Fruit fly (Drosophila melanogaster) ovary, adult (tissue): Measurements from ENCODE around the gene CG14273.

ENCODE experiments used
- CG17801 ChIP-seq: fragments of 200-800 bp; optimal IDR thresholded peaks from 2 replicates; lab custom pipeline; 2019; ENCODE audit warnings: missing biosample characterization, mild to moderate bottlenecking, missing genetic modification characterization, moderate library complexity; ENCODE audit not compliant: partially characterized antibody

The CG14273 gene

dm6 chr2L:8326414-8327271 is 15.9 kb upstream of the CG14273 start:
- TF ChIP-seq CG17801 (GFP tag; lab: Kevin White, UChicago), result no peak

dm6 chr2L:8327272-8327555 is 15.3 kb upstream of the CG14273 start, which contains the start of gene CG14275:
CG14275 (plus strand) TSS chr2L:8327456.
- no peak for TF ChIP-seq CG17801 (GFP tag; lab: Kevin White, UChicago)

dm6 chr2L:8327783-8328327 is 14.6 kb upstream of the CG14273 start:
- no peak for TF ChIP-seq CG17801 (GFP tag; lab: Kevin White, UChicago)

- TF ChIP-seq CG17801 (GFP tag; lab: Kevin White, UChicago), result no peak
These were observed 13.9 kb upstream of the CG14273 start for dm6 chr2L:8328526-8329097.

DNA sequence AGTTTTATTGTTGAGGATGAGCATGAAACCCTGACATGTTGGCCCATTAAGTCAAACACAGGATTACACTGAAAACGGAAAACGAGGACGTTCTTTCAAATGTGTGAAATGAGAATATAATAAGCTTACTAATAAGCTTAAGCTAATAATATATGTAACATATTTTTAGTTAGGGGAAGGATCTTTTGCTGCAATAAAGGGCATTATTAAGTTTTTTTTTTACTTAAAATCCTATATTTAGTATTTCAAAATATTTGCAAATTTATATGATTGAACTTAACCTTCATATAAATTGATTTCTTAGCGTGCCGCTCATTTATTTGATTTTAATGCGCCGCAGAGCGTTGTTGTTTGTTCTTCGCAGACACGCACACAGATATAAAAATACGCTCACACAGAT is 9.3 kb upstream of the CG14273 start:
- no peak for TF ChIP-seq CG17801 (GFP tag; lab: Kevin White, UChicago)

DNA sequence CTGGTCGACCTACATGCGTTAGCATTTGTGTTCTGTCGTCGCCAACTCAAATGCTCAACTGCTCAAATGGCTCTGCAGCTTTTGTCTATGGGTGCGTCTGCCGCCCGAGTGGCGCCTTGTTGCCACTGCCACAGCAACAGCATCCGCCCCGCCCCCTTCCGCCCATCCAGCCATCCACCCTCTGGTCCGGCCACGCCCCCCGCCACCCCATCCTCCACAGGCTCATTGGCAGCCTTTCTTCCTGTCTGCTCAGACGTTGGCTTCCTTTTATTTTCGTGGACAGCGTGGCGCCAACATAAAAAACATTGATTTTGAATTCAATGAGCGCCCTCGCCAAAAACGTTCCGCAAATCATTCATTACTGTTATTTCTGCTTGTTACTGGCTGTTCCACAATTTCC is 8.9 kb upstream of the CG14273 start:
- no peak for TF ChIP-seq CG17801 (GFP tag; lab: Kevin White, UChicago)

dm6 chr2L:8334705-8335104 is 7.8 kb upstream of the CG14273 start:
- no peak for TF ChIP-seq CG17801 (GFP tag; lab: Kevin White, UChicago)

DNA sequence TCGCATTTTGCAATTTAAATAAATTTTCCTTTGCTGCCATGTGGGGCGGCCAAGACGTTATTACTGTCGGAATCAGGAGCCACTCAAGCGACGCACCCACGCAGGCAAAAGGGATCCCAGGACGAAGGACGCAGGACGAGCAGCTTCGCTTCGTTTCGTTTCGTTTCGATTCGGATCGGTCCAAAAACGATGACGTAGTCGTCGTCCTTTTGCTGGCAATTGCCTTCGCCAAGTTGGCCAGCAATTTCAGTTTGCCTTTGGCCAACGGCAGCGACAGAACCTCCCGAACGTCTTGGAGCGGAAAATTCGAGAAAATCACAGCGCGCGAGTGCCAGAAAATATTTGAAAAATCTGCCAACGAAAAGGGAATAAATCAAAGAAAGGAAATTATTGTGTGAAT is 4.5 kb upstream of the CG14273 start, which contains the start of gene witty:
Gene witty (plus strand): TSS at position 249 of the 400 bp plus-strand sequence.
- no peak for TF ChIP-seq CG17801 (GFP tag; lab: Kevin White, UChicago)

DNA sequence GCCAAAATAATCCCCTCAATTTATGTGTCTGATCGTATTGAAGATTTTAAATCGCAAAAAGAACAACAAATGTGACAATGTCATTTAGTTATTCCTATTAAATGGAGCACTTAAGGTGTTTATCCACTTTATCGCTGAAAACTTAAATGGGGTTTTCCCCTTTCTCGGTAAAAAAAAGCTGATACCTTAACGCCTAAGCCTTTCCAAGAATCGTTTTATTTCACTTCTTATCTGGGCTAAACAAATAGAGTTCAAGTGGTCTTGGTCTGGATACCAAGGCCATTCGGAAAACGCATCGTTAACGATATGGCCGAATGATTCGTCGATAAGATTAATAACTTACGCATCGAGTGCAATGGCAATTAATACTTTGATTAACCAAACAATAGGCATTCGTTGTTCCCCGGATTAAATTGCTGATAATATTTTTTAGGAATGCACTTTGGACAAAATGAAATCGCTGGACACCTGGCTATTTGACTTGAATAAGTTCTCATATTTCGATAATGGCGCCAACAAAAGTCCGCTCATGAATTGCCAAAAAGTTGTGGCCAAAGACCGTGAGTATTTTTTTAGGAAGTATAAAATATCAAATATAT is 2.6 kb upstream of the CG14273 start:
- TF ChIP-seq CG17801 (GFP tag; lab: Kevin White, UChicago), result no peak

DNA sequence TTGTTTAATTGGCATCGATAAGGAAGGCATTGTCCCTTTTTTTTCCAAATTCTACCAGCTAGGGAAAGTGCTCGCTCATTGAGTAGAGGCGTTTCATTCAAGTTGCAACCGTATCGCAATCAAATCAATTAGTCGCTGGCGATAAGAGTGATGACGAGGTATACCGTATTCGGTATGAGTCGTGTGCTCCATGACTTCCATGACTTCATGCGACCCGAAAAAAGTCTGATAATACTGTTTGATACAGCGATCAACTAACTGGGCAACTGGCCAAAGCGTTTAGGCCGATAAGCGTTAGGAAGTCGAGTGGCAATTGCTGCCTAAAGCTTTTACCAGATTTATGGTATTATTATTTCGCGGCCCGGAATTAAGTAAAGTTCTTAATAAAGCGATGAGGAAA is 2.0 kb downstream of the CG14273 start:
- TF ChIP-seq CG17801 (GFP tag; lab: Kevin White, UChicago), result no peak

DNA sequence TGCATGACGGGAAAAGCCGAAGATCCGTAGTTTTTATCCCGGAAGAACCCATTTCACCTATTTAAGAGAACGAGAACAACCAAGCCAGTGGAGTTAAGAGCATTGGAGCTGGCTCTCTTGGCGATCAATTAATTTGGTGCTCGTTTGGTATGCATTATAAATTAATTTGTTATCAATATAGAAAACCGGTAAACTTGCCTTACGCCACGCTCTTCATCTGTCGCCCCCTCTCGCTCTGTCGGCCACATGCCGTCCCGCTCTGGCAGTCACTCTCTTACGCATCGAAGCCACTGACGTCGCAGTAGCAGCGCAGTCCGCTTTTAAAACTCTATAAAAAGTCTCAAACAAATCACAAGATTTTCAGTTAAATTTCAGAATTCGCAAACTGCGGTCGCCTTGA is 3.8 kb downstream of the CG14273 start, which contains the start of gene CG7778:
Gene CG7778 (plus strand): TSS at position 361 of the 400 bp plus-strand sequence.
- TF ChIP-seq CG17801 (GFP tag; lab: Kevin White, UChicago), result no peak

dm6 chr2L:8350560-8351171 is 8.2 kb downstream of the CG14273 start:
- no peak for TF ChIP-seq CG17801 (GFP tag; lab: Kevin White, UChicago)

- TF ChIP-seq CG17801 (GFP tag; lab: Kevin White, UChicago), result no peak
These were observed 8.8 kb downstream of the CG14273 start for dm6 chr2L:8351333-8351732.

DNA sequence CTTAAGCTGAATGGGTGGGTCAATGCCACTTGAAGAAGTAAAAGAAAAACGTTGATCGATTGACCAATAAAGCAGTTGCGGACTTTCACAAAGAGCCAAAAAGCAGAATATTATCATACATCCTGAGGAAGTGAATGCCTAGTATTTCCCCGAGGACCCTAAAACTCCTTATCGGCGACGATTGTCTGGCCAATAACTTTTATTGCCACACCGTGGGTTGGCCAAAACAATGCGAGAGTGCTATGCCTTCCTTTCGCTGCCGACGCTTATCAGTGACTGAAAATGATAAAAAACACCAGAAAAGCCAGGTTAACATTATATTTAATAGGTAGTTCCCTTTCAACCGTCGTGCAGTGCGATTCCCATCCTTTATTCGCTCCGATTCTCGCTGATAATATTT is 9.4 kb downstream of the CG14273 start, which contains the start of gene Mur29B:
Gene Mur29B (plus strand): TSS at position 324 of the 400 bp plus-strand sequence.
- TF ChIP-seq CG17801 (GFP tag; lab: Kevin White, UChicago), result no peak

dm6 chr2L:8355419-8355818 is 12.9 kb downstream of the CG14273 start:
- no peak for TF ChIP-seq CG17801 (GFP tag; lab: Kevin White, UChicago)
